Fruit fly (Drosophila melanogaster) ovary, adult (tissue): ENCODE data around the gene wrm2.

Source experiments
- CG17801 ChIP-seq: fragments of 200-800 bp; optimal IDR thresholded peaks from 2 replicates; lab custom pipeline; 2019; ENCODE audit warnings: missing biosample characterization, mild to moderate bottlenecking, missing genetic modification characterization, moderate library complexity; ENCODE audit not compliant: partially characterized antibody

Gene wrm2

dm6 chr3L:7356386-7357117, 21.5 kb upstream of the wrm2 start, which contains the start of gene CTCF:
Gene CTCF (minus strand): TSS chr3L:7356713.
- TF ChIP-seq CG17801 (GFP tag; lab: Kevin White, UChicago): peak; percentile 31

- no peak for TF ChIP-seq CG17801 (GFP tag; lab: Kevin White, UChicago)
Observed at dm6 chr3L:7349311-7349710, 14.3 kb upstream of the wrm2 start.

dm6 chr3L:7347984-7348631, 13.1 kb upstream of the wrm2 start, which contains the start of the genes Srp19 and qm:
Gene Srp19 (minus strand): TSS chr3L:7348034.
Gene qm (plus strand): TSS chr3L:7348313.
- TF ChIP-seq CG17801 (GFP tag; lab: Kevin White, UChicago): peak; percentile 45

dm6 chr3L:7346951-7347350, 11.9 kb upstream of the wrm2 start, which contains the start of gene CG14834:
Gene CG14834 (minus strand): TSS chr3L:7347123.
- TF ChIP-seq CG17801 (GFP tag; lab: Kevin White, UChicago): no peak

- TF ChIP-seq CG17801 (GFP tag; lab: Kevin White, UChicago): peak; percentile 90
Observed at dm6 chr3L:7344965-7345427, 10.0 kb upstream of the wrm2 start, which contains the start of gene Cln7. Gene Cln7 (minus strand): TSS chr3L:7345183.

dm6 chr3L:7344001-7344400, 9.0 kb upstream of the wrm2 start:
- TF ChIP-seq CG17801 (GFP tag; lab: Kevin White, UChicago): no peak

- TF ChIP-seq CG17801 (GFP tag; lab: Kevin White, UChicago): peak; percentile 32
Observed at dm6 chr3L:7339216-7339742, 4.3 kb upstream of the wrm2 start, which contains the start of the genes lark and eco. Gene lark (plus strand): TSS chr3L:7339266. Gene eco (minus strand): TSS chr3L:7339340.

- no peak for TF ChIP-seq CG17801 (GFP tag; lab: Kevin White, UChicago)
Observed at dm6 chr3L:7338786-7339185, 3.8 kb upstream of the wrm2 start.

- peak; percentile 95 for TF ChIP-seq CG17801 (GFP tag; lab: Kevin White, UChicago)
Observed at dm6 chr3L:7328567-7329253, 6.3 kb downstream of the wrm2 start, which contains the start of the genes mrva, CG42307 and mus312. Gene mrva (minus strand): TSS chr3L:7328842. Gene CG42307 (plus strand): TSS chr3L:7329132. Gene mus312 (plus strand): TSS chr3L:7329132.

- no peak for TF ChIP-seq CG17801 (GFP tag; lab: Kevin White, UChicago)
Observed at dm6 chr3L:7326676-7327075, 8.3 kb downstream of the wrm2 start.

- TF ChIP-seq CG17801 (GFP tag; lab: Kevin White, UChicago): peak; percentile 63
Observed at dm6 chr3L:7323348-7323747, 11.7 kb downstream of the wrm2 start, which contains the start of the genes RhoGEF4 and Rint1. Gene RhoGEF4 (minus strand): TSS chr3L:7323411. Gene Rint1 (plus strand): TSS chr3L:7323619.

- TF ChIP-seq CG17801 (GFP tag; lab: Kevin White, UChicago): no peak
Observed at dm6 chr3L:7319768-7320167, 15.3 kb downstream of the wrm2 start, which contains the start of gene CG8607. Gene CG8607 (plus strand): TSS chr3L:7320068.

- no peak for TF ChIP-seq CG17801 (GFP tag; lab: Kevin White, UChicago)
Observed at dm6 chr3L:7314133-7314532, 20.9 kb downstream of the wrm2 start.

dm6 chr3L:7313559-7314132, 21.4 kb downstream of the wrm2 start:
- TF ChIP-seq CG17801 (GFP tag; lab: Kevin White, UChicago): no peak
